Worm (Caenorhabditis elegans) whole organism, young adult: ENCODE measurements around the gene R01H2.2.

Experiments used
- B0019.2 ChIP-seq: fragments of 200-800 bp; sonication (Bioruptor generic); conservative IDR thresholded peaks from 2 replicates; pipeline ENCODE4 v1.3.6; 2022; ENCODE audit warnings: missing genetic modification reagents, missing genetic modification characterization, missing compliant biosample characterization
- B0336.3 ChIP-seq: fragments of 200-800 bp; sonication (Bioruptor generic); IDR thresholded peaks from 2 replicates; pipeline ENCODE4 v1.3.6; 2022; ENCODE audit warnings: missing genetic modification characterization, missing compliant biosample characterization
- F39B2.1 ChIP-seq: fragments of 200-800 bp; sonication (Bioruptor generic); IDR thresholded peaks from 2 replicates; pipeline ENCODE4 v1.3.6; 2022; ENCODE audit warnings: missing genetic modification reagents, missing genetic modification characterization, missing compliant biosample characterization
- F52B5.7 ChIP-seq: sonication (generic microtip); optimal IDR thresholded peaks from 2 replicates; lab custom pipeline; 2016; ENCODE audit warnings: mild to moderate bottlenecking, missing genetic modification characterization, missing compliant biosample characterization
- K12H6.12 ChIP-seq: fragments of 200-800 bp; sonication (Bioruptor generic); optimal IDR thresholded peaks from 2 replicates; lab custom pipeline; 2018; ENCODE audit warnings: mild to moderate bottlenecking, missing genetic modification characterization, missing compliant biosample characterization
- T07F8.4 ChIP-seq: sonication (generic microtip); optimal IDR thresholded peaks from 2 replicates; lab custom pipeline; 2016; ENCODE audit warnings: mild to moderate bottlenecking, missing genetic modification characterization, moderate library complexity, missing compliant biosample characterization
- Y56A3A.18 ChIP-seq: fragments of 200-800 bp; sonication (Bioruptor generic); IDR thresholded peaks from 2 replicates; pipeline ENCODE4 v1.3.6; 2022; ENCODE audit warnings: missing genetic modification reagents, missing genetic modification characterization, missing compliant biosample characterization
- Y95B8A.8 ChIP-seq: fragments of 200-800 bp; sonication (Bioruptor generic); IDR thresholded peaks from 2 replicates; pipeline ENCODE4 v1.3.6; 2022; ENCODE audit warnings: missing genetic modification reagents, missing genetic modification characterization, missing compliant biosample characterization
- ZK185.1 ChIP-seq: sonication (generic microtip); optimal IDR thresholded peaks from 2 replicates; lab custom pipeline; 2016; ENCODE audit warnings: mild to moderate bottlenecking, missing genetic modification characterization, missing compliant biosample characterization; ENCODE audit not compliant: poor library complexity, severe bottlenecking
- akir-1 ChIP-seq: fragments of 200-800 bp; sonication (Bioruptor generic); optimal IDR thresholded peaks from 2 replicates; lab custom pipeline; 2018; ENCODE audit warnings: mild to moderate bottlenecking, missing genetic modification characterization, moderate library complexity, missing compliant biosample characterization
- aptf-2 ChIP-seq: fragments of 200-800 bp; sonication (Bioruptor generic); conservative IDR thresholded peaks from 2 replicates; pipeline ENCODE4 v1.3.6; 2022; ENCODE audit warnings: missing genetic modification reagents, missing genetic modification characterization, missing compliant biosample characterization
- aptf-3 ChIP-seq: fragments of 200-800 bp; sonication (Bioruptor generic); IDR thresholded peaks from 2 replicates; pipeline ENCODE4 v1.3.6; 2022; ENCODE audit warnings: missing genetic modification characterization, missing compliant biosample characterization
- ceh-100 ChIP-seq: fragments of 200-800 bp; sonication (Bioruptor generic); IDR thresholded peaks from 2 replicates; pipeline ENCODE4 v1.3.6; 2022; ENCODE audit warnings: missing genetic modification reagents, missing genetic modification characterization, missing compliant biosample characterization
- ceh-27 ChIP-seq: fragments of 200-800 bp; sonication (Bioruptor generic); optimal IDR thresholded peaks from 2 replicates; lab custom pipeline; 2018; ENCODE audit warnings: mild to moderate bottlenecking, missing genetic modification characterization, moderate library complexity, missing compliant biosample characterization
- dox-1 ChIP-seq: fragments of 200-800 bp; sonication (Bioruptor generic); IDR thresholded peaks from 2 replicates; pipeline ENCODE4 v1.3.6; 2022; ENCODE audit warnings: missing genetic modification reagents, missing genetic modification characterization, missing compliant biosample characterization
- efl-1 ChIP-seq: fragments of 150-350 bp; optimal IDR thresholded peaks from 2 replicates; lab custom pipeline; 2014; ENCODE audit warnings: missing biosample characterization, missing genetic modification reagents, missing genetic modification characterization
- egl-18 ChIP-seq: fragments of 200-800 bp; sonication (Bioruptor generic); IDR thresholded peaks from 2 replicates; pipeline ENCODE4 v1.3.6; 2022; ENCODE audit warnings: missing genetic modification reagents, missing genetic modification characterization, missing compliant biosample characterization
- ets-4 ChIP-seq: fragments of 200-800 bp; sonication (Bioruptor generic); optimal IDR thresholded peaks from 2 replicates; lab custom pipeline; 2018; ENCODE audit warnings: mild to moderate bottlenecking, missing genetic modification characterization, missing compliant biosample characterization
- him-1 ChIP-seq: sonication (generic microtip); optimal IDR thresholded peaks from 2 replicates; lab custom pipeline; 2016; ENCODE audit warnings: missing genotype, missing genetic modification reagents, missing genetic modification characterization, missing compliant biosample characterization
- hrde-1 ChIP-seq: sonication (generic microtip); optimal IDR thresholded peaks from 2 replicates; lab custom pipeline; 2016; ENCODE audit warnings: missing genetic modification characterization, mild to moderate bottlenecking, missing compliant biosample characterization, moderate library complexity, missing genotype, missing genetic modification reagents, borderline replicate concordance
- hsf-1 ChIP-seq: fragments of 200-800 bp; sonication (Bioruptor generic); IDR thresholded peaks from 2 replicates; pipeline ENCODE4 v1.3.6; 2022; ENCODE audit warnings: missing genetic modification reagents, missing genetic modification characterization, missing compliant biosample characterization
- let-607 ChIP-seq, 2 experiments: fragments of 200-800 bp in 1 of 2; sonication (Bioruptor generic) in 1 of 2; sonication (generic microtip) in 1 of 2; optimal IDR thresholded peaks; 2 replicates each; lab custom pipeline; 2016 to 2018; ENCODE audit warnings: mild to moderate bottlenecking in 2 of 2, missing compliant biosample characterization in 2 of 2, missing genetic modification characterization in 2 of 2, moderate library complexity in 2 of 2, missing genotype in 1 of 2
- lin-54 ChIP-seq: fragments of 200-800 bp; sonication (Bioruptor generic); optimal IDR thresholded peaks from 2 replicates; lab custom pipeline; 2018; ENCODE audit warnings: mild to moderate bottlenecking, missing genetic modification characterization, missing compliant biosample characterization
- lir-1 ChIP-seq: fragments of 200-800 bp; sonication (Bioruptor generic); conservative IDR thresholded peaks from 2 replicates; pipeline ENCODE4 v1.3.6; 2022; ENCODE audit warnings: missing genetic modification reagents, missing genetic modification characterization, missing compliant biosample characterization
- lsy-27 ChIP-seq: sonication (generic microtip); optimal IDR thresholded peaks from 2 replicates; lab custom pipeline; 2017; ENCODE audit warnings: missing genetic modification characterization, mild to moderate bottlenecking, missing compliant biosample characterization, antibody characterized with exemption, missing genotype, borderline replicate concordance; ENCODE audit not compliant: insufficient read depth
- madf-3 ChIP-seq: fragments of 200-800 bp; sonication (Bioruptor generic); IDR thresholded peaks from 2 replicates; pipeline ENCODE4 v1.3.6; 2022; ENCODE audit warnings: missing genetic modification reagents, missing genetic modification characterization, missing compliant biosample characterization
- mcd-1 ChIP-seq: fragments of 200-800 bp; sonication (Bioruptor generic); IDR thresholded peaks from 2 replicates; pipeline ENCODE4 v1.3.6; 2022; ENCODE audit warnings: missing genetic modification reagents, missing genetic modification characterization, missing compliant biosample characterization
- mel-28 ChIP-seq: sonication (generic microtip); optimal IDR thresholded peaks from 2 replicates; lab custom pipeline; 2016; ENCODE audit warnings: borderline replicate concordance, mild to moderate bottlenecking, missing genetic modification characterization, missing compliant biosample characterization
- nhr-179 ChIP-seq: sonication (generic microtip); optimal IDR thresholded peaks from 2 replicates; lab custom pipeline; 2016; ENCODE audit warnings: mild to moderate bottlenecking, missing genetic modification characterization, missing compliant biosample characterization
- pbrm-1 ChIP-seq: fragments of 200-800 bp; sonication (Bioruptor generic); IDR thresholded peaks from 2 replicates; pipeline ENCODE4 v1.3.6; 2022; ENCODE audit warnings: missing genetic modification reagents, missing genetic modification characterization, missing compliant biosample characterization
- pha-4 ChIP-seq: fragments of 150-350 bp; sonication (generic microtip); optimal IDR thresholded peaks from 2 replicates; lab custom pipeline; 2014; ENCODE audit warnings: missing biosample characterization, missing genetic modification reagents, missing genetic modification characterization
- rpc-1 ChIP-seq, 2 experiments: fragments of 150-350 bp in 1 of 2; sonication (generic microtip) in 1 of 2; optimal IDR thresholded peaks; 2 replicates each; lab custom pipeline; 2014 to 2018; ENCODE audit warnings: missing biosample characterization in 1 of 2, missing genetic modification characterization in 1 of 2, missing genetic modification reagents in 1 of 2, missing genotype in 1 of 2
- snpc-3.4 ChIP-seq: sonication (generic microtip); optimal IDR thresholded peaks from 2 replicates; lab custom pipeline; 2017; ENCODE audit warnings: missing genetic modification characterization, mild to moderate bottlenecking, missing compliant biosample characterization, antibody characterized with exemption, moderate library complexity, missing genotype, missing genetic modification reagents
- snpc-4 ChIP-seq, 5 experiments: fragments of 150-350 bp in 1 of 5; sonication (generic microtip) in 4 of 5; optimal IDR thresholded peaks; 2 replicates each; lab custom pipeline; 2014 to 2018; ENCODE audit warnings: missing genetic modification characterization in 5 of 5, missing biosample characterization in 3 of 5, antibody characterized with exemption in 2 of 5, mild to moderate bottlenecking in 2 of 5, missing compliant biosample characterization in 2 of 5, missing genotype in 2 of 5, moderate library complexity in 2 of 5, missing genetic modification reagents in 1 of 5
- somi-1 ChIP-seq: fragments of 200-800 bp; sonication (Bioruptor generic); optimal IDR thresholded peaks from 2 replicates; lab custom pipeline; 2018; ENCODE audit warnings: mild to moderate bottlenecking, missing genetic modification characterization, missing compliant biosample characterization
- sptf-2 ChIP-seq: fragments of 200-800 bp; sonication (Bioruptor generic); optimal IDR thresholded peaks from 2 replicates; lab custom pipeline; 2018; ENCODE audit warnings: mild to moderate bottlenecking, missing genetic modification characterization, missing compliant biosample characterization
- xnd-1 ChIP-seq: sonication (generic microtip); optimal IDR thresholded peaks from 2 replicates; lab custom pipeline; 2016; ENCODE audit warnings: missing genotype, missing genetic modification reagents, missing genetic modification characterization, missing compliant biosample characterization
- ztf-22 ChIP-seq: fragments of 200-800 bp; sonication (Bioruptor generic); optimal IDR thresholded peaks from 2 replicates; lab custom pipeline; 2018; ENCODE audit warnings: mild to moderate bottlenecking, missing genetic modification characterization, moderate library complexity, missing compliant biosample characterization
- ztf-25 ChIP-seq: fragments of 200-800 bp; sonication (Bioruptor generic); IDR thresholded peaks from 2 replicates; pipeline ENCODE4 v1.3.6; 2022; ENCODE audit warnings: missing genetic modification reagents, missing genetic modification characterization, missing compliant biosample characterization
- ztf-6 ChIP-seq: fragments of 200-800 bp; sonication (Bioruptor generic); IDR thresholded peaks from 2 replicates; pipeline ENCODE4 v1.3.6; 2022; ENCODE audit warnings: missing genetic modification reagents, missing genetic modification characterization, missing compliant biosample characterization

The R01H2.2 gene

DNA sequence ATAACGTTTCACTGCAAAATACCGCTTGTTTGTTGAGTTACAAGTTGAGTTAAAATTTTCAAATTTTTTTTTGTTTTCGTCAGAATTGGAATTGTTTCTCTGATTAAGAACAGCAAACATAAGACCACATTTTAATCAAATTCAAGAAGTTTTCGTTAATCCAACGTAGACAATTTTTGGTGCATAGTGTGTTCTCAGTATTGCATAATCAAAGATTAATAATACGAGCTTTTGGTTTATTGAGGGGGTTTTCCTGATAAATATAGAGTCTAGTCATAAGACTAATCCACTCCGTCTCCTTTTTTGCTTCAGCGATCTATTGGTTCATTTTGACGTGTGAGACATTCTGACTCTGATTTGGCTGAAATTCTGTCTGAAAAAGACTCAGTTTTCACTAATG lies 38.8 kb downstream of the R01H2.2 start, which contains the start of gene nhr-9:
Gene nhr-9, plus strand, starts transcription at position 307 of the 400 bp plus-strand sequence.
- TF ChIP-seq lir-1 (GFP tag; lab: Robert Waterston, UW) (no peak), hsf-1 (no peak)

DNA sequence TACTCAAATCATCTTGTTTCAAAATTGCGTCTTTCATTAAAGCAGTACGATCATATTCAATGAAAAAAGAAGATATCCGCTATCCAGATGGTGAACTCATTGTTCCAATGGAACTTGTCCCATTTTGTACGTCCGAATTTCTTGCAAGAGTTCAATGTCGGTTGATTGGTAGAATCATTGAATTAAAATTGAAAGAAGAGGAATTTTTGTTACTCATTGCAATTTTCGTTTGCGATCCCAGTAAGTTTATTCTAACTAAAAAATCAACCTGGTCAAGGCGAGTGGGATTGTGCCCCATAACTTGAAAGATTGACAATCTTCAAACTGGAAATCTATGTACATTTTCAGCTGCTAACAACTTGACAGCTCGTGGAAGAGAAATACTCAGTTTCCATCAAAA lies 40.1 kb downstream of the R01H2.2 start:
- no peak for TF ChIP-seq snpc-3.4 (tag; lab: Kevin White, UChicago)
- no peak for TF ChIP-seq rpc-1 (optimal IDR thresholded peaks at IDR 0.05; lab: Kevin White, UChicago)
- no peak for TF ChIP-seq rpc-1 (tag; optimal IDR thresholded peaks at IDR 0.05; lab: Kevin White, UChicago)
- no peak for TF ChIP-seq let-607 (tag; optimal IDR thresholded peaks at IDR 0.05; lab: Kevin White, UChicago)
- TF ChIP-seq ztf-22 (GFP tag; lab: Kevin White, UChicago): no peak
- TF ChIP-seq, all 124 proteins: peak for 0

DNA sequence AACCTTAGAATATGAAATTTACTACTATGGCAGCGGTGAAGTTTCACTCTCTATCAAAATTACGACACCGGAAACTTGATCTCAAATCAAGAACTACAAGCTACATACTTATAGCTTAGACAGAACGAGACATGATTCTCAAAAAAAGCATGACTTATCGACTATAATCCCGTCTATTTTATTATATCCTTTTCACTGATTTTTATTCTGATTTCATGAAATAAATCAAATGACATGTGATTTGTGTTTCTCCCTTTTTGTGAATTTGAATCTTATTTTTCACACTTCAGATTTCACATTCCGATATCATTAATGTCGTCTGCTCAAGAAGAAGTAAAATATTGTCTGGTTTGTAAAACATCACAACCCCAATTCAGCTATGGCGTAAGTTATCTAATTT lies 43.7 kb downstream of the R01H2.2 start, which contains the start of gene ZK418.11:
Gene ZK418.11, plus strand, starts transcription at position 289 of the 400 bp plus-strand sequence.
- TF ChIP-seq sptf-2 (no peak), lin-54 (GFP tag; lab: Kevin White, UChicago) (no peak), Y56A3A.18 (GFP tag; lab: Robert Waterston, UW) (no peak), lsy-27 (tag; lab: Kevin White, UChicago) (no peak), aptf-2 (GFP tag; lab: Robert Waterston, UW) (no peak), madf-3 (GFP tag; lab: Robert Waterston, UW) (no peak), ets-4 (GFP tag; lab: Kevin White, UChicago) (no peak), efl-1 (GFP tag; lab: Kevin White, UChicago) (no peak), hrde-1 (no peak), rpc-1 (optimal IDR thresholded peaks at IDR 0.05; lab: Kevin White, UChicago) (no peak), rpc-1 (tag; optimal IDR thresholded peaks at IDR 0.05; lab: Kevin White, UChicago) (no peak), pbrm-1 (GFP tag; lab: Robert Waterston, UW) (no peak), F39B2.1 (GFP tag; lab: Robert Waterston, UW) (no peak), F52B5.7 (tag; lab: Kevin White, UChicago) (no peak), ztf-6 (GFP tag; lab: Robert Waterston, UW) (no peak), akir-1 (GFP tag; lab: Kevin White, UChicago) (no peak), hsf-1 (no peak), ceh-27 (no peak), B0019.2 (no peak), mcd-1 (no peak), pha-4 (no peak)

DNA sequence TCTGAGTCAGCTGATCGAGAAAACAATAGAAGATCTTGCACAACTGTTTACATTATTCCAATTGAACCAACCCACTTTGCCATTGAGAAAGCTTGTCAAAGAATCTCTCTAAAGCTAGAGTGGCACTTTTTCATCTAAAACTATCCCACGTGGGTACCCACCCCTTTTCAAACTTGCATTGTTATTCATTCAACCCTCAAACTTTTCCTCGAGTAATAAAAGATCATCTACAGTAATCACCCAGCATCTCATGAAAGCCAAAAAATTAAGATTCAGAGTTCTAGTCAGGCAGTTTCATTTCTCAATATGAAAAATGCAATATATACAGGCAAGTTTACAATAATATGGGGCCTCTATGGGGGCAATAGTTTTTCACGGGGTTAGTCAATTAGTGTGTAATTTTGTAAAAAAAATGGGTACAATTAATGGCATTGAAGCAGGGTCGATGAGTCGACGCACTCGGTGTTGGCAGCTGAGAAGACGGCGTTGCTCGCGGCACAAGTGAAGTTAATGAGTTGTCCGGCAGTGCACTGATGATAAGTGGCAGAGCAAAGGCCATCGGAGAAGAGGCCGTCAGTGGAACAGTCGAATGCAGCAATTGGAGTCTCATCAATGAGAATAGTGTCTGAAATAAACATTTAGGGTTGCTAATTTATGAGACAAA lies 45.6 kb downstream of the R01H2.2 start:
- TF ChIP-seq pha-4: no peak
- no peak for TF ChIP-seq K12H6.12 (tag; lab: Kevin White, UChicago)
- peak; percentile 73 for TF ChIP-seq dox-1
- peak; percentile 97 for TF ChIP-seq B0336.3 (GFP tag; lab: Robert Waterston, UW)
- no peak for TF ChIP-seq mel-28 (tag; lab: Kevin White, UChicago)
- no peak for TF ChIP-seq T07F8.4 (tag; lab: Kevin White, UChicago)
- TF ChIP-seq pbrm-1 (GFP tag; lab: Robert Waterston, UW): peak; percentile 66
- peak; percentile 8 for TF ChIP-seq him-1 (tag; lab: Kevin White, UChicago)
- peak; percentile 92 for TF ChIP-seq Y95B8A.8 (GFP tag; lab: Robert Waterston, UW)
- peak; percentile 37 for TF ChIP-seq snpc-4 (GFP tag; optimal IDR thresholded peaks at IDR 0.05; lab: Kevin White, UChicago)
- TF ChIP-seq snpc-4 (tag; optimal IDR thresholded peaks at IDR 0.05; lab: Kevin White, UChicago): peak in 1 of 4 experiments; percentile 71
- peak; percentile 59 for TF ChIP-seq xnd-1
- no peak for TF ChIP-seq somi-1 (GFP tag; lab: Kevin White, UChicago)
- peak; percentile 72; the same call in 1 of the 2 replicates for TF ChIP-seq ztf-25 (GFP tag; lab: Robert Waterston, UW)
- TF ChIP-seq ZK185.1: no peak
- no peak for TF ChIP-seq rpc-1 (optimal IDR thresholded peaks at IDR 0.05; lab: Kevin White, UChicago)
- peak; percentile 6 for TF ChIP-seq rpc-1 (tag; optimal IDR thresholded peaks at IDR 0.05; lab: Kevin White, UChicago)
- TF ChIP-seq lir-1 (GFP tag; lab: Robert Waterston, UW): peak; percentile 23; the same call in 1 of the 2 replicates
- peak; percentile 35 for TF ChIP-seq ceh-100 (GFP tag; lab: Robert Waterston, UW)
- no peak for TF ChIP-seq egl-18 (GFP tag; lab: Robert Waterston, UW)
- TF ChIP-seq aptf-3 (GFP tag; lab: Robert Waterston, UW): 0 out of 2 replicates have a peak, but pooled peaks have one; percentile 22
- no peak for TF ChIP-seq nhr-179 (tag; lab: Kevin White, UChicago)
